Worm (Caenorhabditis elegans): ENCODE measurements around the gene gipc-2.

- no peak for TF ChIP-seq scrt-1 (GFP tag; IDR thresholded peaks at IDR 0.05)
- TF ChIP-seq sea-1 (GFP tag; conservative IDR thresholded peaks at IDR 0.05) = no peak
- TF ChIP-seq hmg-4 (GFP tag; optimal IDR thresholded peaks at IDR 0.05) = no peak
- no peak for TF ChIP-seq tbx-11 (GFP tag; IDR thresholded peaks at IDR 0.05)
- no peak for TF ChIP-seq tbx-37 (GFP tag; conservative IDR thresholded peaks at IDR 0.05)
These were observed 38.0 kb downstream of the gipc-2 start for ce11 chrIV:9989416-9989815.
